Worm (Caenorhabditis elegans): ENCODE results near the gene ceh-79.

Gene ceh-79

DNA sequence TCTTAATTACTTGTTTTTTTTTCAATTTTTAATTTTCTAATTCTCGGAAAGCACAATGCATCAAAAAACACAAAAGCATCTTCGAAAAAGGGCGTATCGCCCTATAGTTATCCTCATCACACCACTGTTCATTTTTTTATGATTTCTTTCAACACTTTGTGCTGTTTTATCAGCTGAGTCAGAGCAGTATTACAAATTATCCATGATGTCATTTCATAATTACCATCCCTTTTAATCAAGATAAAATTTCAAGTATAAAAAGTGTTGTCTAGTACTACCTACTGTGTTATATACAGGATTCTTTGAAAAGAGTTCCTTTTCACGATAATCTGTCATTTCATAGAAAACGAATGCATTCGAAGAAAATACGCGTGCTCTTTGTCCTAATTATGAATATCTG, 35.0 kb upstream of the ceh-79 start:
- no peak for TF ChIP-seq hsf-1 (GFP tag; IDR thresholded peaks at IDR 0.05)
- TF ChIP-seq C06A6.2 (GFP tag; conservative IDR thresholded peaks at IDR 0.05), result no peak
- no peak for TF ChIP-seq Y67H2A.10 (GFP tag; conservative IDR thresholded peaks at IDR 0.05)
- TF ChIP-seq bed-2 (GFP tag; IDR thresholded peaks at IDR 0.05), result no peak
- TF ChIP-seq T07F8.4 (tag; optimal IDR thresholded peaks at IDR 0.05), result no peak
- TF ChIP-seq ztf-3 (GFP tag; optimal IDR thresholded peaks at IDR 0.05), result no peak
- TF ChIP-seq madf-8 (GFP tag; conservative IDR thresholded peaks at IDR 0.05), result no peak

DNA sequence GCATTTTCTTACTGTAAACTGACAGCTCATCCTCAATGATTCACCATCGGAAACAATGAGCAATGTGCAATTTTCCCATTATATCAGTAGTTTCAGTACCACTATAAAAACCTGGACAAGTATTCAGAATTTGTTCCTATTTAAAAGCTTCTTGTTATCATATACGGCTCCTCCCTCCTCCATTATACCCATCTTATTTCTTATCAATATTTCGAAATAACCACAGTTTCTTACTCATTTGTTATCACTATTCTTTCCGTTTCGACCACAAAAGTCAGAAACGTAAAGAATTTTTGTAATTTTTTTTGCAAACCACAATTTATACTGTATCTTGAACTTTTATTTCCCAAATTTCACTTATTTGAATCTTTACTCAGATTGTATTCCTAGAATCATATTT, 33.6 kb upstream of the ceh-79 start:
- TF ChIP-seq nhr-80 (tag; optimal IDR thresholded peaks at IDR 0.05) (peak; percentile 84), chd-7 (tag; optimal IDR thresholded peaks at IDR 0.05) (no peak), fkh-3 (tag; optimal IDR thresholded peaks at IDR 0.05) (no peak), Y79H2A.3 (GFP tag; conservative IDR thresholded peaks at IDR 0.05) (no peak), let-607 (tag; optimal IDR thresholded peaks at IDR 0.05) (no peak), cebp-1 (GFP tag; IDR thresholded peaks at IDR 0.05) (peak; percentile 54; the same call in 1 of the 2 replicates), cebp-1 (tag; optimal IDR thresholded peaks at IDR 0.05) (peak; percentile 74), ceh-40 (GFP tag; IDR thresholded peaks at IDR 0.05) (no peak), tlf-1 (GFP tag; optimal IDR thresholded peaks at IDR 0.05) (no peak), bed-1 (GFP tag; IDR thresholded peaks at IDR 0.05) (no peak), cebp-2 (GFP tag; IDR thresholded peaks at IDR 0.05) (no peak), Y67H2A.10 (GFP tag; conservative IDR thresholded peaks at IDR 0.05) (no peak), sdz-38 (tag; optimal IDR thresholded peaks at IDR 0.05) (no peak), hrde-1 (tag; optimal IDR thresholded peaks at IDR 0.05; ENCODE audit: borderline replicate concordance) (no peak)

DNA sequence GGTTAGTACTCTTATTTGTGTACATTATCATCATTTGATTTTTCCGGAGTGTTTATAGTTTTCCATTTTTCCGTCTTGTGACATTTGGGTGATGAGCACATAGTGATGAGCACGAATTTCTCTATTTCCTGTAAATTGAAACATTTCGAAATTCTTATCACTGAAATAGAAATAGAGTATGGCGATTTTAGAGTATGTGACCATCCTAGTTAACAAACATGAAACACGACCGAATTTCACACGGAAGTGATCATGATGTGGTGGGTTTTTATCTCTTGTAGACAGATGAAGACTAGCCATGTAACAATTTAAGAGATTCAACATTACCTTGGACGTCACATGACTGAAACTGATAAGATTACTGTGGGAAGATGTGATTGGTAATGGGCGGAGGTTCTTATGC, 32.4 kb upstream of the ceh-79 start:
- TF ChIP-seq pha-4 (tag; optimal IDR thresholded peaks at IDR 0.05), result peak; percentile 82
- TF ChIP-seq tbp1 (GFP tag; optimal IDR thresholded peaks at IDR 0.05), result peak; percentile 20
- TF ChIP-seq mel-28 (tag; optimal IDR thresholded peaks at IDR 0.05; ENCODE audit: borderline replicate concordance), result no peak
- no peak for TF ChIP-seq hmg-20 (GFP tag; IDR thresholded peaks at IDR 0.05)
- TF ChIP-seq B0336.3 (GFP tag; IDR thresholded peaks at IDR 0.05), result 0 out of 2 replicates have a peak, but pooled peaks have one; percentile 38
- no peak for TF ChIP-seq lin-35 (GFP tag; optimal IDR thresholded peaks at IDR 0.05)
- no peak for TF ChIP-seq lsy-27 (tag; optimal IDR thresholded peaks at IDR 0.05; ENCODE audit: borderline replicate concordance, insufficient read depth)
- TF ChIP-seq cebp-1 (GFP tag; IDR thresholded peaks at IDR 0.05), result peak; percentile 76; the same call in 1 of the 2 replicates
- peak; percentile 86 for TF ChIP-seq cebp-1 (tag; optimal IDR thresholded peaks at IDR 0.05)
- TF ChIP-seq egl-44 (GFP tag; IDR thresholded peaks at IDR 0.05), result 0 out of 2 replicates have a peak, but pooled peaks have one; percentile 26
- peak; percentile 51; the same call in 1 of the 2 replicates for TF ChIP-seq nfyb-1 (GFP tag; IDR thresholded peaks at IDR 0.05)
- TF ChIP-seq atf-7 (tag; optimal IDR thresholded peaks at IDR 0.05), result peak; percentile 74
- TF ChIP-seq nhr-90 (tag; optimal IDR thresholded peaks at IDR 0.05), result peak; percentile 25
- peak; percentile 23 for TF ChIP-seq ztf-22 (GFP tag; optimal IDR thresholded peaks at IDR 0.05)
- no peak for TF ChIP-seq F49E8.2 (tag; optimal IDR thresholded peaks at IDR 0.05; ENCODE audit: insufficient read depth)
- TF ChIP-seq lin-40 (tag; optimal IDR thresholded peaks at IDR 0.05), result peak; percentile 29
- peak; percentile 63 for TF ChIP-seq ets-4 (GFP tag; optimal IDR thresholded peaks at IDR 0.05)
- peak; percentile 87 for TF ChIP-seq nhr-80 (tag; optimal IDR thresholded peaks at IDR 0.05)
- peak in 1 of 2 experiments; percentile 41 for TF ChIP-seq let-607 (tag; optimal IDR thresholded peaks at IDR 0.05)
